Fruit fly (Drosophila melanogaster) whole organism, embryonic: ENCODE results near the gene dj-1beta.

Experiments
- Awh ChIP-seq: fragments of 200-800 bp; sonication (Bioruptor generic); IDR thresholded peaks from 2 replicates; pipeline ENCODE4, ENCODE4 v1.3.6; 2022; ENCODE audit warnings: missing biosample characterization, missing genetic modification characterization
- C15 ChIP-seq: fragments of 200-800 bp; sonication (Bioruptor generic); IDR thresholded peaks from 3 replicates; pipeline ENCODE4 v1.3.6; 2022; ENCODE audit warnings: missing biosample characterization, missing genetic modification characterization
- CG1024 ChIP-seq: fragments of 200-800 bp; sonication (Bioruptor generic); IDR thresholded peaks from 2 replicates; pipeline ENCODE4 v1.3.6; 2022; ENCODE audit warnings: missing biosample characterization, missing genetic modification characterization
- CG10321 ChIP-seq: fragments of 200-800 bp; sonication (Bioruptor generic); IDR thresholded peaks from 2 replicates; pipeline ENCODE4 v1.3.6; 2022; ENCODE audit warnings: missing biosample characterization, missing genetic modification characterization
- CG10431 ChIP-seq: fragments of 200-800 bp; sonication (Bioruptor generic); optimal IDR thresholded peaks from 3 replicates; lab custom pipeline; 2018; ENCODE audit warnings: missing biosample characterization, mild to moderate bottlenecking, missing genetic modification characterization
- CG12104 ChIP-seq: fragments of 200-800 bp; sonication (Bioruptor generic); optimal IDR thresholded peaks from 3 replicates; lab custom pipeline; 2016; ENCODE audit warnings: missing biosample characterization, missing genetic modification characterization
- CG12744 ChIP-seq: fragments of 200-800 bp; sonication (Bioruptor generic); optimal IDR thresholded peaks from 2 replicates; lab custom pipeline; 2016; ENCODE audit warnings: missing biosample characterization, missing genetic modification characterization
- CG12942 ChIP-seq: fragments of 200-800 bp; sonication (Bioruptor generic); optimal IDR thresholded peaks from 3 replicates; lab custom pipeline; 2016; ENCODE audit warnings: missing biosample characterization, missing genetic modification characterization
- CG13123 ChIP-seq: fragments of 200-800 bp; sonication (Bioruptor generic); optimal IDR thresholded peaks from 2 replicates; lab custom pipeline; 2016; ENCODE audit warnings: missing biosample characterization, missing genetic modification characterization
- CG13894 ChIP-seq: fragments of 200-800 bp; sonication (Bioruptor generic); optimal IDR thresholded peaks from 3 replicates; lab custom pipeline; 2018; ENCODE audit warnings: missing biosample characterization, mild to moderate bottlenecking, missing genetic modification characterization, moderate library complexity
- CG15011 ChIP-seq: fragments of 200-800 bp; sonication (Bioruptor generic); optimal IDR thresholded peaks from 3 replicates; lab custom pipeline; 2018; ENCODE audit warnings: missing biosample characterization, mild to moderate bottlenecking, missing genetic modification characterization
- CG16815 ChIP-seq: fragments of 200-800 bp; sonication (Bioruptor generic); optimal IDR thresholded peaks from 3 replicates; lab custom pipeline; 2017; ENCODE audit warnings: missing biosample characterization, mild to moderate bottlenecking, missing genetic modification characterization
- CG16863 ChIP-seq: fragments of 200-800 bp; sonication (Bioruptor generic); optimal IDR thresholded peaks from 3 replicates; lab custom pipeline; 2016; ENCODE audit warnings: missing biosample characterization, missing genetic modification characterization
- CG18764 ChIP-seq: fragments of 200-800 bp; sonication (Bioruptor generic); optimal IDR thresholded peaks from 3 replicates; lab custom pipeline; 2016; ENCODE audit warnings: missing biosample characterization, missing genetic modification characterization
- CG2678 ChIP-seq: fragments of 200-800 bp; sonication (Bioruptor generic); optimal IDR thresholded peaks from 3 replicates; lab custom pipeline; 2019; ENCODE audit warnings: missing biosample characterization, mild to moderate bottlenecking, missing genetic modification characterization, moderate library complexity
- CG34422 ChIP-seq: fragments of 200-800 bp; sonication (Bioruptor generic); IDR thresholded peaks from 3 replicates; pipeline ENCODE4 v1.3.6; 2022; ENCODE audit warnings: missing biosample characterization, missing genetic modification characterization
- CG3838 ChIP-seq: fragments of 200-800 bp; sonication (Bioruptor generic); optimal IDR thresholded peaks from 3 replicates; lab custom pipeline; 2016; ENCODE audit warnings: missing biosample characterization, missing genetic modification characterization
- CG3847 ChIP-seq: fragments of 200-800 bp; sonication (Bioruptor generic); IDR thresholded peaks from 2 replicates; pipeline ENCODE4 v1.3.6; 2022; ENCODE audit warnings: missing biosample characterization, missing genetic modification characterization
- CG7786 ChIP-seq: fragments of 200-800 bp; sonication (Bioruptor generic); optimal IDR thresholded peaks from 2 replicates; lab custom pipeline; 2016; ENCODE audit warnings: missing biosample characterization, missing genetic modification characterization
- CG7839 ChIP-seq: fragments of 200-800 bp; sonication (Bioruptor generic); optimal IDR thresholded peaks from 3 replicates; lab custom pipeline; 2018; ENCODE audit warnings: missing biosample characterization, mild to moderate bottlenecking, missing genetic modification characterization, moderate library complexity
- CG8924 ChIP-seq: fragments of 200-800 bp; optimal IDR thresholded peaks from 3 replicates; lab custom pipeline; 2019; ENCODE audit warnings: missing biosample characterization, mild to moderate bottlenecking, missing genetic modification characterization, moderate library complexity
- CG9797 ChIP-seq: fragments of 200-800 bp; sonication (Bioruptor generic); optimal IDR thresholded peaks from 3 replicates; lab custom pipeline; 2018; ENCODE audit warnings: missing biosample characterization, mild to moderate bottlenecking, missing genetic modification characterization
- CG9932 ChIP-seq: fragments of 200-800 bp; sonication (Bioruptor generic); IDR thresholded peaks from 2 replicates; pipeline ENCODE4 v1.3.6; 2022; ENCODE audit warnings: missing biosample characterization, missing genetic modification characterization
- Chrac-16 ChIP-seq: fragments of 200-800 bp; sonication (Bioruptor generic); optimal IDR thresholded peaks from 3 replicates; lab custom pipeline; 2016; ENCODE audit warnings: missing biosample characterization, missing genetic modification characterization
- D19A ChIP-seq: fragments of 200-800 bp; optimal IDR thresholded peaks from 3 replicates; lab custom pipeline; 2019; ENCODE audit warnings: missing biosample characterization, mild to moderate bottlenecking, missing genetic modification characterization, moderate library complexity
- Drgx ChIP-seq: fragments of 200-800 bp; sonication (Bioruptor generic); IDR thresholded peaks from 2 replicates; pipeline ENCODE4 v1.3.6; 2022; ENCODE audit warnings: missing biosample characterization, missing genetic modification characterization
- Fer1 ChIP-seq: fragments of 200-800 bp; sonication (Bioruptor generic); optimal IDR thresholded peaks from 2 replicates; lab custom pipeline; 2017; ENCODE audit warnings: missing biosample characterization, mild to moderate bottlenecking, missing genetic modification characterization
- HLH54F ChIP-seq: fragments of 200-800 bp; sonication (Bioruptor generic); optimal IDR thresholded peaks from 3 replicates; lab custom pipeline; 2016; ENCODE audit warnings: missing biosample characterization, missing genetic modification characterization
- HmgD ChIP-seq: fragments of 200-800 bp; sonication (Bioruptor generic); optimal IDR thresholded peaks from 3 replicates; lab custom pipeline; 2016; ENCODE audit warnings: missing biosample characterization, missing genetic modification characterization
- Med ChIP-seq: fragments of 200-800 bp; sonication (Bioruptor generic); peaks from one replicate; lab custom pipeline; 2016; ENCODE audit warnings: missing biosample characterization, missing genetic modification characterization, mild to moderate bottlenecking, inconsistent platforms, moderate library complexity
- NK7.1 ChIP-seq: fragments of 200-800 bp; sonication (Bioruptor generic); optimal IDR thresholded peaks from 3 replicates; lab custom pipeline; 2016; ENCODE audit warnings: missing biosample characterization, missing genetic modification characterization
- Nf-YB ChIP-seq: fragments of 200-800 bp; sonication (Bioruptor generic); optimal IDR thresholded peaks from 3 replicates; lab custom pipeline; 2019; ENCODE audit warnings: missing biosample characterization, mild to moderate bottlenecking, missing genetic modification characterization, moderate library complexity
- Sin3A ChIP-seq: fragments of >200 bp; optimal IDR thresholded peaks from 2 replicates; lab custom pipeline; 2018
- Xrp1 ChIP-seq: fragments of 200-800 bp; sonication (Bioruptor generic); IDR thresholded peaks from 2 replicates; pipeline ENCODE4 v1.3.6; 2022; ENCODE audit warnings: missing biosample characterization, missing genetic modification characterization
- al ChIP-seq: fragments of 200-800 bp; sonication (Bioruptor generic); IDR thresholded peaks from 2 replicates; pipeline ENCODE4 v1.3.6; 2022; ENCODE audit warnings: missing biosample characterization, missing genetic modification characterization
- ara ChIP-seq: fragments of 200-800 bp; sonication (Bioruptor generic); IDR thresholded peaks from 2 replicates; pipeline ENCODE4 v1.3.6; 2022; ENCODE audit warnings: missing biosample characterization, missing genetic modification characterization
- cas ChIP-seq: fragments of 200-800 bp; sonication (Bioruptor generic); IDR thresholded peaks from 2 replicates; pipeline ENCODE4 v1.3.6; 2022; ENCODE audit warnings: missing biosample characterization, missing genetic modification characterization
- chif ChIP-seq, 2 experiments: fragments of 200-800 bp; sonication (Bioruptor generic); optimal IDR thresholded peaks; 3 replicates each; lab custom pipeline; 2016; ENCODE audit warnings: missing biosample characterization in 2 of 2, missing genetic modification characterization in 2 of 2
- chinmo ChIP-seq: fragments of 200-800 bp; sonication (Bioruptor generic); IDR thresholded peaks from 4 replicates; pipeline ENCODE4 v1.3.6; 2022; ENCODE audit warnings: missing biosample characterization, missing genetic modification characterization; ENCODE audit not compliant: partially characterized antibody
- emc ChIP-seq: fragments of 200-800 bp; sonication (Bioruptor generic); optimal IDR thresholded peaks from 2 replicates; lab custom pipeline; 2016; ENCODE audit warnings: missing biosample characterization, missing genetic modification characterization
- eyg ChIP-seq: fragments of 200-800 bp; sonication (Bioruptor generic); optimal IDR thresholded peaks from 3 replicates; lab custom pipeline; 2016; ENCODE audit warnings: missing biosample characterization, missing genetic modification characterization
- fu2 ChIP-seq: fragments of 200-800 bp; sonication (Bioruptor generic); optimal IDR thresholded peaks from 2 replicates; lab custom pipeline; 2016; ENCODE audit warnings: missing biosample characterization, missing genetic modification characterization
- insv ChIP-seq, 2 experiments: fragments of 200-800 bp; sonication (Bioruptor generic); optimal IDR thresholded peaks; 3 replicates each; lab custom pipeline; 2016 to 2018; ENCODE audit warnings: missing biosample characterization in 2 of 2, missing genetic modification characterization in 2 of 2
- lov ChIP-seq, 2 experiments: fragments of 200-800 bp in 1 of 2; fragments of >200 bp in 1 of 2; sonication (Bioruptor generic) in 1 of 2; IDR thresholded peaks in 1 of 2; optimal IDR thresholded peaks in 1 of 2; 2 replicates in 1 of 2; 3 replicates in 1 of 2; pipeline versions ENCODE4 v1.3.6 to Lab custom; 2017 to 2022; ENCODE audit warnings: missing biosample characterization in 1 of 2, missing genetic modification characterization in 1 of 2
- mld ChIP-seq: fragments of 200-800 bp; sonication (Bioruptor generic); IDR thresholded peaks from 3 replicates; pipeline ENCODE4 v1.3.6; 2022; ENCODE audit warnings: missing biosample characterization, missing genetic modification characterization; ENCODE audit not compliant: partially characterized antibody
- org-1 ChIP-seq: fragments of 200-800 bp; sonication (Bioruptor generic); optimal IDR thresholded peaks from 2 replicates; lab custom pipeline; 2017; ENCODE audit warnings: missing biosample characterization, missing genetic modification characterization
- repo ChIP-seq: fragments of 200-800 bp; sonication (Bioruptor generic); optimal IDR thresholded peaks from 2 replicates; lab custom pipeline; 2016; ENCODE audit warnings: missing biosample characterization, missing genetic modification characterization
- scrt ChIP-seq: fragments of 200-800 bp; sonication (Bioruptor generic); optimal IDR thresholded peaks from 2 replicates; lab custom pipeline; 2018; ENCODE audit warnings: missing biosample characterization, mild to moderate bottlenecking, missing genetic modification characterization, moderate library complexity
- sob ChIP-seq: fragments of 200-800 bp; sonication (Bioruptor generic); IDR thresholded peaks from 2 replicates; pipeline ENCODE4 v1.3.6; 2022; ENCODE audit warnings: missing biosample characterization, missing genetic modification characterization
- ssp ChIP-seq: fragments of 200-800 bp; sonication (Bioruptor generic); IDR thresholded peaks from 2 replicates; pipeline ENCODE4 v1.3.6; 2022; ENCODE audit warnings: missing biosample characterization, missing genetic modification characterization
- stwl ChIP-seq: fragments of 200-800 bp; sonication (Bioruptor generic); optimal IDR thresholded peaks from 3 replicates; lab custom pipeline; 2018; ENCODE audit warnings: missing biosample characterization, mild to moderate bottlenecking, missing genetic modification characterization, moderate library complexity
- sug ChIP-seq: fragments of 200-800 bp; optimal IDR thresholded peaks from 2 replicates; lab custom pipeline; 2019; ENCODE audit warnings: missing biosample characterization, mild to moderate bottlenecking, missing genetic modification characterization, moderate library complexity

The dj-1beta gene

dm6 chr3R:30800319-30800981 lies 6.5 kb upstream of the dj-1beta start (continued):
- no peak for TF ChIP-seq CG8924 (tag; lab: Kevin White, UChicago)
- 0 out of 4 replicates have a peak, but pooled peaks have one; percentile 21 for TF ChIP-seq chinmo (GFP tag; lab: Robert Waterston, UW)
- TF ChIP-seq Chrac-16 (GFP tag; lab: Kevin White, UChicago) = no peak
- TF ChIP-seq CG13123 (GFP tag; lab: Kevin White, UChicago) = no peak
- no peak for TF ChIP-seq Sin3A
- no peak for TF ChIP-seq NK7.1 (GFP tag; lab: Kevin White, UChicago)
- TF ChIP-seq CG34422 (GFP tag; lab: Robert Waterston, UW) = no peak
- no peak for TF ChIP-seq CG12942 (GFP tag; lab: Kevin White, UChicago)
- TF ChIP-seq eyg (GFP tag; lab: Kevin White, UChicago) = no peak
- TF ChIP-seq D19A (tag; lab: Kevin White, UChicago) = no peak
- peak; percentile 3 for TF ChIP-seq CG7839 (tag; lab: Kevin White, UChicago)
- TF ChIP-seq chif (GFP tag; optimal IDR thresholded peaks at IDR 0.05; lab: Kevin White, UChicago) = no peak
- TF ChIP-seq CG12744 = no peak
- no peak for TF ChIP-seq cas
- no peak for TF ChIP-seq HLH54F (GFP tag; lab: Kevin White, UChicago)
- TF ChIP-seq CG2678 (tag; lab: Kevin White, UChicago) = peak; percentile 29
- no peak for TF ChIP-seq CG18764 (GFP tag; lab: Kevin White, UChicago)
- TF ChIP-seq Med (GFP tag; lab: Kevin White, UChicago) = peak; percentile 61
- TF ChIP-seq C15 (GFP tag; lab: Robert Waterston, UW) = no peak
- TF ChIP-seq Drgx (GFP tag; lab: Robert Waterston, UW) = peak; percentile 48; the same call in 1 of the 2 replicates
- no peak for TF ChIP-seq sob (GFP tag; lab: Robert Waterston, UW)
- no peak for TF ChIP-seq repo (GFP tag; lab: Kevin White, UChicago)
- no peak for TF ChIP-seq emc (GFP tag; lab: Kevin White, UChicago)
- no peak for TF ChIP-seq al
- TF ChIP-seq org-1 (GFP tag; lab: Kevin White, UChicago) = no peak
- TF ChIP-seq CG9932 = no peak
- TF ChIP-seq fu2 (GFP tag; lab: Kevin White, UChicago) = no peak
- TF ChIP-seq Fer1 = peak; percentile 33
- TF ChIP-seq CG7786 = no peak
- TF ChIP-seq CG16815 (GFP tag; lab: Kevin White, UChicago) = no peak
- no peak for TF ChIP-seq CG10431 (GFP tag; lab: Kevin White, UChicago)
- no peak for TF ChIP-seq CG10321 (GFP tag; lab: Robert Waterston, UW)
- TF ChIP-seq mld = no peak
- no peak for TF ChIP-seq lov (optimal IDR thresholded peaks at IDR 0.05; lab: Kevin White, UChicago)
- no peak for TF ChIP-seq lov (GFP tag; IDR thresholded peaks at IDR 0.05; lab: Robert Waterston, UW)
- no peak for TF ChIP-seq ara (GFP tag; lab: Robert Waterston, UW)
- TF ChIP-seq Xrp1 = no peak
- TF ChIP-seq CG15011 (GFP tag; lab: Kevin White, UChicago) = no peak
- TF ChIP-seq HmgD = no peak
- no peak for TF ChIP-seq CG3838 (GFP tag; lab: Kevin White, UChicago)
- no peak for TF ChIP-seq scrt (GFP tag; lab: Kevin White, UChicago)
- no peak for TF ChIP-seq Nf-YB (GFP tag; lab: Kevin White, UChicago)
- TF ChIP-seq CG12104 (GFP tag; lab: Kevin White, UChicago) = no peak
- TF ChIP-seq CG9797 (GFP tag; lab: Kevin White, UChicago) = no peak
- no peak for TF ChIP-seq sug
- no peak for TF ChIP-seq CG1024 (GFP tag; lab: Robert Waterston, UW)
- no peak for TF ChIP-seq insv (GFP tag; optimal IDR thresholded peaks at IDR 0.05; lab: Kevin White, UChicago)
- no peak for TF ChIP-seq CG3847 (GFP tag; lab: Robert Waterston, UW)
- no peak for TF ChIP-seq stwl
- TF ChIP-seq ssp (GFP tag; lab: Robert Waterston, UW) = no peak
- TF ChIP-seq CG16863 (GFP tag; lab: Kevin White, UChicago) = no peak
- peak; percentile 7 for TF ChIP-seq CG13894 (tag; lab: Kevin White, UChicago)
- no peak for TF ChIP-seq Awh
